Worm (Caenorhabditis elegans) whole organism, L3 larva: ENCODE results near the gene F46H5.11.

Experiments
- ZK546.5 ChIP-seq: sonication (generic microtip); optimal IDR thresholded peaks from 2 replicates; lab custom pipeline; 2017; ENCODE audit warnings: missing biosample characterization, missing genetic modification characterization
- aly-2 ChIP-seq: fragments of 150-350 bp; optimal IDR thresholded peaks from 2 replicates; lab custom pipeline; 2014; ENCODE audit warnings: missing biosample characterization, missing genetic modification characterization
- ama-1 ChIP-seq: fragments of 150-350 bp; optimal IDR thresholded peaks from 2 replicates; lab custom pipeline; 2018
- ceh-16 ChIP-seq: sonication (generic microtip); optimal IDR thresholded peaks from 2 replicates; lab custom pipeline; 2017; ENCODE audit warnings: missing biosample characterization, missing genetic modification characterization
- ceh-28 ChIP-seq: fragments of 150-350 bp; optimal IDR thresholded peaks from 2 replicates; lab custom pipeline; 2014; ENCODE audit warnings: missing biosample characterization, missing genetic modification reagents, missing genetic modification characterization
- ceh-82 ChIP-seq: fragments of 150-350 bp; optimal IDR thresholded peaks from 2 replicates; lab custom pipeline; 2014; ENCODE audit warnings: missing biosample characterization, missing genetic modification characterization
- daf-12 ChIP-seq: fragments of 150-350 bp; optimal IDR thresholded peaks from 2 replicates; lab custom pipeline; 2014; ENCODE audit warnings: missing biosample characterization, missing genetic modification reagents, missing genetic modification characterization
- egl-5 ChIP-seq: fragments of 150-350 bp; optimal IDR thresholded peaks from 2 replicates; lab custom pipeline; 2017; ENCODE audit warnings: missing biosample characterization, missing genetic modification reagents, missing genetic modification characterization, inconsistent platforms
- elt-1 ChIP-seq: fragments of 150-350 bp; optimal IDR thresholded peaks from 2 replicates; lab custom pipeline; 2014; ENCODE audit warnings: missing biosample characterization, missing genetic modification characterization
- elt-2 ChIP-seq: sonication (generic microtip); optimal IDR thresholded peaks from 2 replicates; lab custom pipeline; 2016; ENCODE audit warnings: missing genetic modification reagents, mild to moderate bottlenecking, missing genetic modification characterization, missing compliant biosample characterization
- elt-3 ChIP-seq, 3 experiments: fragments of 150-350 bp in 1 of 3; sonication (generic microtip) in 2 of 3; optimal IDR thresholded peaks; 2 replicates in 2 of 3; 4 replicates in 1 of 3; lab custom pipeline; 2014 to 2017; ENCODE audit warnings: missing biosample characterization in 3 of 3, missing genetic modification characterization in 3 of 3
- eor-1 ChIP-seq, 2 experiments: fragments of 150-350 bp; optimal IDR thresholded peaks; 2 replicates each; lab custom pipeline; 2014 to 2018; ENCODE audit warnings: missing biosample characterization in 2 of 2, missing genetic modification characterization in 2 of 2
- fkh-10 ChIP-seq: sonication (generic microtip); optimal IDR thresholded peaks from 2 replicates; lab custom pipeline; 2017; ENCODE audit warnings: missing biosample characterization, missing genetic modification reagents, missing genetic modification characterization
- fkh-2 ChIP-seq: fragments of 150-350 bp; optimal IDR thresholded peaks from 2 replicates; lab custom pipeline; 2014; ENCODE audit warnings: missing biosample characterization, missing genetic modification reagents, missing genetic modification characterization
- fos-1 ChIP-seq: fragments of 150-350 bp; optimal IDR thresholded peaks from 2 replicates; lab custom pipeline; 2014; ENCODE audit warnings: missing biosample characterization, missing genetic modification characterization
- hmg-11 ChIP-seq: sonication (generic microtip); optimal IDR thresholded peaks from 2 replicates; lab custom pipeline; 2016; ENCODE audit warnings: missing genetic modification characterization, missing compliant biosample characterization
- jun-1 ChIP-seq: fragments of 150-350 bp; optimal IDR thresholded peaks from 2 replicates; lab custom pipeline; 2014; ENCODE audit warnings: missing biosample characterization, missing genetic modification reagents, missing genetic modification characterization
- lin-15B ChIP-seq: fragments of 150-350 bp; optimal IDR thresholded peaks from 2 replicates; lab custom pipeline; 2014; ENCODE audit warnings: missing biosample characterization, missing genetic modification characterization
- lin-39 ChIP-seq: fragments of 150-350 bp; optimal IDR thresholded peaks from 2 replicates; lab custom pipeline; 2018; ENCODE audit warnings: missing biosample characterization, missing genetic modification reagents, missing genetic modification characterization
- lsy-12 ChIP-seq: sonication (generic microtip); optimal IDR thresholded peaks from 2 replicates; lab custom pipeline; 2016; ENCODE audit warnings: mild to moderate bottlenecking, missing genetic modification characterization, missing compliant biosample characterization
- mdl-1 ChIP-seq: fragments of 150-350 bp; optimal IDR thresholded peaks from 2 replicates; lab custom pipeline; 2014; ENCODE audit warnings: missing biosample characterization, missing genetic modification characterization
- mml-1 ChIP-seq: fragments of 150-350 bp; sonication (generic microtip); optimal IDR thresholded peaks from 3 replicates; lab custom pipeline; 2014; ENCODE audit warnings: missing biosample characterization, missing genetic modification characterization
- nfya-1 ChIP-seq: sonication (generic microtip); optimal IDR thresholded peaks from 2 replicates; lab custom pipeline; 2017; ENCODE audit warnings: missing genetic modification characterization, mild to moderate bottlenecking, missing compliant biosample characterization, antibody characterized with exemption, moderate library complexity; ENCODE audit not compliant: insufficient read depth
- nhr-11 ChIP-seq: fragments of 150-350 bp; optimal IDR thresholded peaks from 2 replicates; lab custom pipeline; 2014; ENCODE audit warnings: missing biosample characterization, missing genetic modification characterization
- nhr-12 ChIP-seq: fragments of 150-350 bp; optimal IDR thresholded peaks from 2 replicates; lab custom pipeline; 2014; ENCODE audit warnings: missing biosample characterization, missing genetic modification characterization
- nhr-23 ChIP-seq: fragments of 150-350 bp; optimal IDR thresholded peaks from 2 replicates; lab custom pipeline; 2014; ENCODE audit warnings: missing biosample characterization, missing genetic modification reagents, missing genetic modification characterization
- nhr-237 ChIP-seq: fragments of 150-350 bp; optimal IDR thresholded peaks from 2 replicates; lab custom pipeline; 2014; ENCODE audit warnings: missing biosample characterization, missing genetic modification characterization
- nhr-25 ChIP-seq: sonication (generic microtip); optimal IDR thresholded peaks from 2 replicates; lab custom pipeline; 2017; ENCODE audit warnings: missing biosample characterization, missing genetic modification characterization
- nhr-43 ChIP-seq: sonication (generic microtip); optimal IDR thresholded peaks from 2 replicates; lab custom pipeline; 2016; ENCODE audit warnings: mild to moderate bottlenecking, missing genetic modification characterization, missing compliant biosample characterization; ENCODE audit not compliant: poor library complexity, severe bottlenecking
- nhr-67 ChIP-seq: fragments of 150-350 bp; optimal IDR thresholded peaks from 2 replicates; lab custom pipeline; 2014; ENCODE audit warnings: missing biosample characterization, missing genetic modification characterization
- nhr-76 ChIP-seq: fragments of 150-350 bp; sonication (generic microtip); optimal IDR thresholded peaks from 5 replicates; lab custom pipeline; 2014; ENCODE audit warnings: missing biosample characterization, missing genetic modification characterization
- nhr-77 ChIP-seq: fragments of 150-350 bp; optimal IDR thresholded peaks from 2 replicates; lab custom pipeline; 2014; ENCODE audit warnings: missing biosample characterization, missing genetic modification characterization
- pha-4 ChIP-seq: fragments of 150-350 bp; optimal IDR thresholded peaks from 2 replicates; lab custom pipeline; 2014; ENCODE audit warnings: missing biosample characterization, missing genetic modification reagents, missing genetic modification characterization
- pqm-1 ChIP-seq: fragments of 150-350 bp; optimal IDR thresholded peaks from 2 replicates; lab custom pipeline; 2017; ENCODE audit warnings: missing biosample characterization, missing genetic modification characterization, inconsistent platforms
- skn-1 ChIP-seq: fragments of 150-350 bp; optimal IDR thresholded peaks from 2 replicates; lab custom pipeline; 2014; ENCODE audit warnings: missing biosample characterization, missing genetic modification characterization
- snpc-4 ChIP-seq: fragments of 150-350 bp; optimal IDR thresholded peaks from 2 replicates; lab custom pipeline; 2014; ENCODE audit warnings: missing biosample characterization, missing genetic modification characterization
- tbx-2 ChIP-seq: sonication (generic microtip); optimal IDR thresholded peaks from 2 replicates; lab custom pipeline; 2016; ENCODE audit warnings: mild to moderate bottlenecking, missing genetic modification characterization, missing compliant biosample characterization
- unc-39 ChIP-seq: sonication (generic microtip); optimal IDR thresholded peaks from 4 replicates; lab custom pipeline; 2017; ENCODE audit warnings: missing biosample characterization, missing genetic modification characterization
- unc-62 ChIP-seq: fragments of 150-350 bp; sonication (generic microtip); optimal IDR thresholded peaks from 4 replicates; lab custom pipeline; 2014; ENCODE audit warnings: missing biosample characterization, missing genetic modification reagents, missing genetic modification characterization
- zag-1 ChIP-seq: fragments of 150-350 bp; optimal IDR thresholded peaks from 2 replicates; lab custom pipeline; 2014; ENCODE audit warnings: missing biosample characterization, missing genetic modification characterization
- ztf-11 ChIP-seq: fragments of 150-350 bp; optimal IDR thresholded peaks from 2 replicates; lab custom pipeline; 2014; ENCODE audit warnings: missing biosample characterization, missing genetic modification characterization
- ztf-4 ChIP-seq: fragments of 150-350 bp; optimal IDR thresholded peaks from 2 replicates; lab custom pipeline; 2014; ENCODE audit warnings: missing biosample characterization, missing genetic modification characterization

F46H5.11 gene

ce11 chrX:7234723-7235203, 37.1 kb downstream of the F46H5.11 start (continued):
- TF ChIP-seq ZK546.5 (tag; lab: Kevin White, UChicago) (no peak), lin-15B (no peak), ztf-4 (tag; lab: Kevin White, UChicago) (no peak)

ce11 chrX:7234074-7234453, 37.8 kb downstream of the F46H5.11 start:
- TF ChIP-seq fkh-10 (GFP tag; lab: Kevin White, UChicago) (no peak), ceh-16 (tag; lab: Kevin White, UChicago) (no peak), ztf-11 (tag; lab: Kevin White, UChicago) (no peak), nhr-11 (no peak), lin-39 (tag; lab: Kevin White, UChicago) (no peak), nhr-77 (no peak), mdl-1 (no peak), nhr-237 (no peak), unc-39 (no peak), eor-1 (tag; optimal IDR thresholded peaks at IDR 0.05; lab: Kevin White, UChicago) (no peak), egl-5 (tag; lab: Kevin White, UChicago) (no peak), ztf-4 (tag; lab: Kevin White, UChicago) (no peak), tbx-2 (tag; lab: Kevin White, UChicago) (no peak), aly-2 (tag; lab: Kevin White, UChicago) (no peak), snpc-4 (tag; lab: Kevin White, UChicago) (no peak), nhr-23 (tag; lab: Kevin White, UChicago) (no peak)
- TF ChIP-seq, all 47 proteins: peak for 0

- no peak for TF ChIP-seq nhr-11
- TF ChIP-seq snpc-4 (tag; lab: Kevin White, UChicago): no peak
- no peak for TF ChIP-seq nhr-12 (tag; lab: Kevin White, UChicago)
- peak; percentile 73 for TF ChIP-seq elt-2 (tag; lab: Kevin White, UChicago)
- no peak for TF ChIP-seq nhr-76
Measured at ce11 chrX:7233127-7234073, 38.5 kb downstream of the F46H5.11 start.

- TF ChIP-seq lsy-12 (tag; lab: Kevin White, UChicago) (no peak), ZK546.5 (tag; lab: Kevin White, UChicago) (no peak), mml-1 (tag; lab: Kevin White, UChicago) (no peak), nhr-43 (peak; percentile 13), elt-3 (tag; optimal IDR thresholded peaks at IDR 0.05; lab: Kevin White, UChicago) (no peak), ceh-82 (no peak), lin-15B (no peak), nhr-25 (no peak), nhr-237 (no peak), pqm-1 (peak; percentile 31), nfya-1 (tag; lab: Kevin White, UChicago) (peak; percentile 63), jun-1 (tag; lab: Kevin White, UChicago) (peak; percentile 16), fkh-2 (no peak), eor-1 (tag; optimal IDR thresholded peaks at IDR 0.05; lab: Kevin White, UChicago) (no peak), fkh-10 (GFP tag; lab: Kevin White, UChicago) (no peak), pha-4 (tag; lab: Kevin White, UChicago) (peak; percentile 48), hmg-11 (peak; percentile 34), ztf-11 (tag; lab: Kevin White, UChicago) (no peak), daf-12 (tag; lab: Kevin White, UChicago) (no peak), ceh-28 (tag; lab: Kevin White, UChicago) (no peak), lin-39 (tag; lab: Kevin White, UChicago) (peak; percentile 66), ama-1 (peak; percentile 90), elt-2 (tag; lab: Kevin White, UChicago) (peak; percentile 60), snpc-4 (tag; lab: Kevin White, UChicago) (peak; percentile 17), nhr-67 (tag; lab: Kevin White, UChicago) (no peak), egl-5 (tag; lab: Kevin White, UChicago) (no peak), unc-62 (no peak), skn-1 (no peak), tbx-2 (tag; lab: Kevin White, UChicago) (no peak), aly-2 (tag; lab: Kevin White, UChicago) (no peak), ceh-16 (tag; lab: Kevin White, UChicago) (no peak), nhr-23 (tag; lab: Kevin White, UChicago) (peak; percentile 27), zag-1 (no peak), elt-1 (tag; lab: Kevin White, UChicago) (no peak), fos-1 (no peak), mdl-1 (no peak), ztf-4 (tag; lab: Kevin White, UChicago) (no peak)
Measured at ce11 chrX:7232158-7232822, 39.6 kb downstream of the F46H5.11 start.
